Worm (Caenorhabditis elegans) whole organism, L2 larva: ENCODE measurements around the gene snf-5.

Experiments
- Y55F3AM.14 ChIP-seq: fragments of 200-800 bp; sonication (Bioruptor generic); optimal IDR thresholded peaks from 2 replicates; lab custom pipeline; 2018; ENCODE audit warnings: mild to moderate bottlenecking, missing genetic modification characterization, missing compliant biosample characterization
- ama-1 ChIP-seq: fragments of 150-350 bp; optimal IDR thresholded peaks from 2 replicates; lab custom pipeline; 2018; ENCODE audit warnings: inconsistent platforms
- ceh-82 ChIP-seq: fragments of 150-350 bp; optimal IDR thresholded peaks from 2 replicates; lab custom pipeline; 2014; ENCODE audit warnings: missing biosample characterization, missing genetic modification characterization
- elt-3 ChIP-seq: sonication (generic microtip); optimal IDR thresholded peaks from 2 replicates; lab custom pipeline; 2017; ENCODE audit warnings: missing biosample characterization, missing genetic modification characterization
- mab-5 ChIP-seq: fragments of 150-350 bp; optimal IDR thresholded peaks from 2 replicates; lab custom pipeline; 2014; ENCODE audit warnings: missing biosample characterization, missing genetic modification characterization
- nhr-25 ChIP-seq: fragments of 150-350 bp; sonication (generic microtip); optimal IDR thresholded peaks from 3 replicates; lab custom pipeline; 2014; ENCODE audit warnings: missing biosample characterization, missing genetic modification characterization
- nhr-77 ChIP-seq: fragments of 150-350 bp; optimal IDR thresholded peaks from 2 replicates; lab custom pipeline; 2014; ENCODE audit warnings: missing biosample characterization, missing genetic modification characterization
- peb-1 ChIP-seq: fragments of 150-350 bp; optimal IDR thresholded peaks from 2 replicates; lab custom pipeline; 2014; ENCODE audit warnings: missing biosample characterization, missing genetic modification characterization
- ztf-11 ChIP-seq: sonication (generic microtip); optimal IDR thresholded peaks from 2 replicates; lab custom pipeline; 2017; ENCODE audit warnings: missing biosample characterization, missing genetic modification characterization

DNA sequence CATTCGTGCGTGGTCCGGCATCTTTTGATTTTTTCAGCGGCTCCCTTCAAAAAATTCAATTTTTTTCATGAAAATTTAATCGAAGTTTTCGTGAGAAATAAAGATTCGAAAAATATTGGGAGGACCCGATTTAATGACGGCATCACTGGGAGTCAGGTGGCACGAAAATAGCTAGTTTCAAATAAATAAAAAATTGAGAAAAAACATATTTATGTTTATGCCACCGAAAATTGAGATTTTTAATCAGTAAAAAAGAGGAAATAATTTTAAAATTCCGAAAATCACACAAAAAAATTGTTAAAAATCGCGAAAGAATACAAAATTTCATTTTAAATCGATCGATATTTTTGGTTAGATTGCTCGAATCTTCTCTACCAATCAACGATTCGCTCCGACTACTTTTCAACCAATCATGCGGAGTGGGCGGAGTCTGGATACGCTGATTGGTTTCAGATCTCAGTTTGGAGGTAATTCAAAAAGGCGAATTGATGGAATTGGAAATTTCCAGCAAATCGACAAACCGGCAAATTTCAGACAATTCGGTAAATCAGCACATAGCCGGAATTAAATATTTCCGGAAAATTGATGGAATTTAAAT lies 12.6 kb upstream of the snf-5 start, which contains the start of gene gsy-1:
- no peak for TF ChIP-seq nhr-25 (tag; lab: Kevin White, UChicago)
- TF ChIP-seq peb-1 (tag; lab: Kevin White, UChicago), result no peak
- TF ChIP-seq ztf-11 (tag; lab: Kevin White, UChicago), result no peak
- TF ChIP-seq ceh-82 (tag; lab: Kevin White, UChicago), result no peak
- no peak for TF ChIP-seq Y55F3AM.14 (GFP tag; lab: Kevin White, UChicago)
- TF ChIP-seq mab-5 (tag; lab: Kevin White, UChicago), result no peak
- TF ChIP-seq elt-3 (tag; lab: Kevin White, UChicago), result no peak
- TF ChIP-seq nhr-77, result no peak
- TF ChIP-seq ama-1 (lab: Kevin White, UChicago), result no peak
